Fruit fly (Drosophila melanogaster): ENCODE results near the gene tth.

The tth gene

dm6 chrX:13624334-13625079, 8.1 kb upstream of the tth start, which contains the start of the genes CG2691 and NFAT:
Gene CG2691 (minus strand): TSS chrX:13624408.
Gene NFAT (plus strand): TSS chrX:13624745.
- no peak for TF ChIP-seq h (optimal IDR thresholded peaks at IDR 0.05)
- TF ChIP-seq Sin3A (optimal IDR thresholded peaks at IDR 0.05) = no peak
- TF ChIP-seq psq (optimal IDR thresholded peaks at IDR 0.05) = no peak
- no peak for TF ChIP-seq insv (optimal IDR thresholded peaks at IDR 0.05)
- no peak for TF ChIP-seq Myc (optimal IDR thresholded peaks at IDR 0.05)
- TF ChIP-seq ttk (optimal IDR thresholded peaks at IDR 0.05) = no peak

- no peak for TF ChIP-seq psq (optimal IDR thresholded peaks at IDR 0.05)
Observed at dm6 chrX:13615992-13616391, 394 bp downstream of the tth start.

- no peak for TF ChIP-seq Sin3A (optimal IDR thresholded peaks at IDR 0.05)
- TF ChIP-seq psq (optimal IDR thresholded peaks at IDR 0.05) = no peak
- TF ChIP-seq insv (optimal IDR thresholded peaks at IDR 0.05) = no peak
- no peak for TF ChIP-seq ttk (optimal IDR thresholded peaks at IDR 0.05)
- TF ChIP-seq Myc (optimal IDR thresholded peaks at IDR 0.05) = no peak
- no peak for TF ChIP-seq h (optimal IDR thresholded peaks at IDR 0.05)
Observed at dm6 chrX:13611884-13612283, 4.5 kb downstream of the tth start, which contains the start of the genes Ndc80 and BthD. Gene Ndc80 (minus strand): TSS chrX:13612062. Gene BthD (plus strand): TSS chrX:13612131.

dm6 chrX:13605942-13606491, 10.4 kb downstream of the tth start:
- TF ChIP-seq psq (optimal IDR thresholded peaks at IDR 0.05) (no peak), h (optimal IDR thresholded peaks at IDR 0.05) (no peak), ttk (optimal IDR thresholded peaks at IDR 0.05) (no peak), Myc (optimal IDR thresholded peaks at IDR 0.05) (no peak), insv (optimal IDR thresholded peaks at IDR 0.05) (no peak), Sin3A (optimal IDR thresholded peaks at IDR 0.05) (no peak)

dm6 chrX:13605381-13605780, 11.0 kb downstream of the tth start, which contains the start of gene CG11178:
Gene CG11178 (plus strand): TSS chrX:13605681.
- TF ChIP-seq h (optimal IDR thresholded peaks at IDR 0.05) (no peak), Sin3A (optimal IDR thresholded peaks at IDR 0.05) (no peak), Myc (optimal IDR thresholded peaks at IDR 0.05) (no peak), insv (optimal IDR thresholded peaks at IDR 0.05) (no peak), psq (optimal IDR thresholded peaks at IDR 0.05) (no peak), ttk (optimal IDR thresholded peaks at IDR 0.05) (no peak)

dm6 chrX:13604499-13604898, 11.9 kb downstream of the tth start:
- TF ChIP-seq insv (optimal IDR thresholded peaks at IDR 0.05) (no peak), Myc (optimal IDR thresholded peaks at IDR 0.05) (no peak)

- no peak for TF ChIP-seq psq (optimal IDR thresholded peaks at IDR 0.05)
- no peak for TF ChIP-seq Myc (optimal IDR thresholded peaks at IDR 0.05)
- no peak for TF ChIP-seq ttk (optimal IDR thresholded peaks at IDR 0.05)
- TF ChIP-seq Sin3A (optimal IDR thresholded peaks at IDR 0.05) = no peak
- TF ChIP-seq h (optimal IDR thresholded peaks at IDR 0.05) = no peak
- TF ChIP-seq insv (optimal IDR thresholded peaks at IDR 0.05) = no peak
Observed at dm6 chrX:13602071-13602858, 14.1 kb downstream of the tth start, which contains the start of gene up. Gene up (minus strand): TSS chrX:13602578.

dm6 chrX:13597753-13598152, 18.6 kb downstream of the tth start:
- TF ChIP-seq Sin3A (optimal IDR thresholded peaks at IDR 0.05) (no peak), ttk (optimal IDR thresholded peaks at IDR 0.05) (no peak), h (optimal IDR thresholded peaks at IDR 0.05) (no peak), psq (optimal IDR thresholded peaks at IDR 0.05) (no peak), insv (optimal IDR thresholded peaks at IDR 0.05) (no peak), Myc (optimal IDR thresholded peaks at IDR 0.05) (no peak)

dm6 chrX:13593667-13594066, 22.7 kb downstream of the tth start:
- TF ChIP-seq ttk (optimal IDR thresholded peaks at IDR 0.05) = no peak
- no peak for TF ChIP-seq psq (optimal IDR thresholded peaks at IDR 0.05)
- no peak for TF ChIP-seq insv (optimal IDR thresholded peaks at IDR 0.05)
- no peak for TF ChIP-seq Myc (optimal IDR thresholded peaks at IDR 0.05)
- TF ChIP-seq Sin3A (optimal IDR thresholded peaks at IDR 0.05) = no peak
- no peak for TF ChIP-seq h (optimal IDR thresholded peaks at IDR 0.05)

- TF ChIP-seq Myc (optimal IDR thresholded peaks at IDR 0.05) (no peak), Sin3A (optimal IDR thresholded peaks at IDR 0.05) (no peak), insv (optimal IDR thresholded peaks at IDR 0.05) (no peak), h (optimal IDR thresholded peaks at IDR 0.05) (no peak), ttk (optimal IDR thresholded peaks at IDR 0.05) (no peak), psq (optimal IDR thresholded peaks at IDR 0.05) (no peak)
Observed at dm6 chrX:13586888-13587287, 29.5 kb downstream of the tth start.

- TF ChIP-seq Myc (optimal IDR thresholded peaks at IDR 0.05) (no peak), ttk (optimal IDR thresholded peaks at IDR 0.05) (no peak), Sin3A (optimal IDR thresholded peaks at IDR 0.05) (no peak), insv (optimal IDR thresholded peaks at IDR 0.05) (no peak), psq (optimal IDR thresholded peaks at IDR 0.05) (no peak), h (optimal IDR thresholded peaks at IDR 0.05) (no peak)
Observed at dm6 chrX:13579322-13579721, 37.1 kb downstream of the tth start.

dm6 chrX:13572382-13572781, 44.0 kb downstream of the tth start:
- no peak for TF ChIP-seq h (optimal IDR thresholded peaks at IDR 0.05)
- no peak for TF ChIP-seq psq (optimal IDR thresholded peaks at IDR 0.05)
- no peak for TF ChIP-seq ttk (optimal IDR thresholded peaks at IDR 0.05)
- TF ChIP-seq Sin3A (optimal IDR thresholded peaks at IDR 0.05) = no peak
- TF ChIP-seq insv (optimal IDR thresholded peaks at IDR 0.05) = no peak
- no peak for TF ChIP-seq Myc (optimal IDR thresholded peaks at IDR 0.05)
